Worm (Caenorhabditis elegans) whole organism, midembryonic: Measurements from ENCODE around the gene T26A8.4.
"Not testable (repeated sequence)": the region's sequence is repeated elsewhere in the genome, so short reads cannot be mapped to it uniquely, and the experiment has no call there.

ENCODE experiments used
- T22C8.4 ChIP-seq: fragments of 200-800 bp; sonication (Bioruptor generic); IDR thresholded peaks from 2 replicates; pipeline ENCODE4 v1.3.6; 2022; ENCODE audit warnings: missing genetic modification characterization, missing compliant biosample characterization
- cog-1 ChIP-seq: sonication (generic microtip); optimal IDR thresholded peaks from 2 replicates; lab custom pipeline; 2016; ENCODE audit warnings: missing genetic modification characterization, missing compliant biosample characterization
- flt-1 ChIP-seq: fragments of 200-800 bp; sonication (Bioruptor generic); IDR thresholded peaks from 2 replicates; pipeline ENCODE4 v1.3.6; 2022; ENCODE audit warnings: missing genetic modification characterization, missing compliant biosample characterization
- klf-2 ChIP-seq: fragments of 200-800 bp; sonication (Bioruptor generic); conservative IDR thresholded peaks from 2 replicates; pipeline ENCODE4 v1.3.6; 2022; ENCODE audit warnings: missing genetic modification reagents, missing genetic modification characterization, missing compliant biosample characterization
- med-1 ChIP-seq: sonication (generic microtip); optimal IDR thresholded peaks from 2 replicates; lab custom pipeline; 2017; ENCODE audit warnings: missing genetic modification characterization, mild to moderate bottlenecking, missing compliant biosample characterization, antibody characterized with exemption, missing genetic modification reagents; ENCODE audit not compliant: insufficient read depth
- ref-1 ChIP-seq: fragments of 200-800 bp; sonication (Bioruptor generic); conservative IDR thresholded peaks from 2 replicates; pipeline ENCODE4 v1.3.6; 2022; ENCODE audit warnings: missing genetic modification reagents, missing genetic modification characterization, missing compliant biosample characterization
- tab-1 ChIP-seq: fragments of 200-800 bp; sonication (Bioruptor generic); IDR thresholded peaks from 2 replicates; pipeline ENCODE4 v1.3.6; 2022; ENCODE audit warnings: missing genetic modification characterization, missing compliant biosample characterization
- ztf-23 ChIP-seq: fragments of 200-800 bp; sonication (Bioruptor generic); IDR thresholded peaks from 2 replicates; pipeline ENCODE4 v1.3.6; 2022; ENCODE audit warnings: missing genetic modification reagents, missing genetic modification characterization, missing compliant biosample characterization
- ztf-29 ChIP-seq: fragments of 200-800 bp; sonication (Bioruptor generic); IDR thresholded peaks from 2 replicates; pipeline ENCODE4 v1.3.6; 2022; ENCODE audit warnings: missing genetic modification reagents, missing genetic modification characterization, missing compliant biosample characterization

Gene T26A8.4

DNA sequence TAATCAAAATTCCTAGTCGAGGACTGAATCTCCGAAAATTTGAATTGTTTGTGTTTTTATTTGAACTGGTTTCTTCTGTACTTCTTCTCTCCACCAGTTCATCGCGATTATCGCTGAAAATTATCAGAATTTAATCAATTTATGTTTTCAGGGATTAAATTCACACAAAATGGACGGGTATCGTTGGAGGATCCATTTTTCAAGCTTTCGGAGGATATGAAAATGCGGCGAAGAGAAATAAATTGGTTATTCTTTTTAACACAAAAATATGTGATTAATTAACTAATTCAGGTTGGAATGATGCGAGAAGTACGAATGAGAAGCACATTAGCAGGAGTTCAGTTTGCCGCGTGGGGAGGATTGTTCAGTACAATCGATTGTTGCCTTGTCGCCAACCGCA is 36.3 kb downstream of the T26A8.4 start, which contains the start of gene timm-17B.2:
timm-17B.2 (plus strand) TSS at position 301 of the 400 bp plus-strand sequence.
- TF ChIP-seq T22C8.4 (GFP tag; lab: Robert Waterston, UW): no peak
- no peak for TF ChIP-seq tab-1 (GFP tag; lab: Robert Waterston, UW)
- no peak for TF ChIP-seq med-1 (GFP tag; lab: Kevin White, UChicago)
- no peak for TF ChIP-seq klf-2 (GFP tag; lab: Robert Waterston, UW)
- no peak for TF ChIP-seq flt-1 (GFP tag; lab: Robert Waterston, UW)
- TF ChIP-seq ztf-29 (GFP tag; lab: Robert Waterston, UW): no peak
- TF ChIP-seq ztf-23 (GFP tag; lab: Robert Waterston, UW): no peak
- TF ChIP-seq cog-1 (tag; lab: Kevin White, UChicago): no peak
- no peak for TF ChIP-seq ref-1 (GFP tag; lab: Robert Waterston, UW)

DNA sequence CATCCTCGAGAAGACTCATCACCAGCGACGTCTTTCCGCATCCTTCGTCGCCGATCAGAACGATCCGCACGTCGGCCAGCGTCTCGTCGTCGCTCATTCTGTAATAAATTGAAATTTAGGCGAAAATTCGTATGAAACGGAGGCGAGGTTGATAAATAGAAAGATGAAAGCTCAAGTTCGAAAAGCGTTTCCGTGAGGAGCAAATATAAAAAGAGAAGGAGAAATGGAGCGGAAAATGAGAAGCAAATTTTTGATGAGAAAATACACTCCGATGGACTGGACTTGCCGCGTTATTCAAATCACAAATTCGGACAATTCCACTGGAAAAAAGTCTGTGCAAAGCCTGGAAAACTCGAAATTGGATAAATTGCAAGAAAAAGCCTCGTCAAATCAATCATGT is 38.6 kb downstream of the T26A8.4 start, which contains the start of gene D2096.11:
D2096.11 (minus strand) TSS at position 101 of the 400 bp plus-strand sequence.
- no peak for TF ChIP-seq klf-2 (GFP tag; lab: Robert Waterston, UW)
- no peak for TF ChIP-seq ref-1 (GFP tag; lab: Robert Waterston, UW)
- TF ChIP-seq ztf-29 (GFP tag; lab: Robert Waterston, UW): no peak
- no peak for TF ChIP-seq ztf-23 (GFP tag; lab: Robert Waterston, UW)
- no peak for TF ChIP-seq tab-1 (GFP tag; lab: Robert Waterston, UW)
- no peak for TF ChIP-seq flt-1 (GFP tag; lab: Robert Waterston, UW)
- no peak for TF ChIP-seq cog-1 (tag; lab: Kevin White, UChicago)
- no peak for TF ChIP-seq T22C8.4 (GFP tag; lab: Robert Waterston, UW)

- not testable (repeated sequence) for TF ChIP-seq cog-1 (tag; lab: Kevin White, UChicago); flt-1 (GFP tag; lab: Robert Waterston, UW); med-1 (GFP tag; lab: Kevin White, UChicago)
Measured at ce11 chrIV:8389139-8389538, 43.6 kb downstream of the T26A8.4 start, which contains the start of gene D2096.10. TSS of gene D2096.10 (minus strand) at chrIV:8389239.

- TF ChIP-seq ztf-29 (GFP tag; lab: Robert Waterston, UW) (no peak), tab-1 (GFP tag; lab: Robert Waterston, UW) (no peak), ztf-23 (GFP tag; lab: Robert Waterston, UW) (no peak), klf-2 (GFP tag; lab: Robert Waterston, UW) (no peak), cog-1 (tag; lab: Kevin White, UChicago) (no peak), T22C8.4 (GFP tag; lab: Robert Waterston, UW) (no peak), flt-1 (GFP tag; lab: Robert Waterston, UW) (no peak), med-1 (GFP tag; lab: Kevin White, UChicago) (no peak)
Measured at ce11 chrIV:8385662-8386061, 47.0 kb downstream of the T26A8.4 start.

- no peak for TF ChIP-seq ref-1 (GFP tag; lab: Robert Waterston, UW)
Measured at ce11 chrIV:8384737-8385136, 48.0 kb downstream of the T26A8.4 start.

- TF ChIP-seq flt-1 (GFP tag; lab: Robert Waterston, UW): no peak
- no peak for TF ChIP-seq klf-2 (GFP tag; lab: Robert Waterston, UW)
- no peak for TF ChIP-seq T22C8.4 (GFP tag; lab: Robert Waterston, UW)
- no peak for TF ChIP-seq tab-1 (GFP tag; lab: Robert Waterston, UW)
- TF ChIP-seq ref-1 (GFP tag; lab: Robert Waterston, UW): no peak
- TF ChIP-seq cog-1 (tag; lab: Kevin White, UChicago): no peak
- no peak for TF ChIP-seq med-1 (GFP tag; lab: Kevin White, UChicago)
- TF ChIP-seq ztf-29 (GFP tag; lab: Robert Waterston, UW): no peak
- TF ChIP-seq ztf-23 (GFP tag; lab: Robert Waterston, UW): no peak
Measured at ce11 chrIV:8382695-8383094, 50.0 kb downstream of the T26A8.4 start, which contains the start of gene D2096.9. TSS of gene D2096.9 (minus strand) at chrIV:8382795.

DNA sequence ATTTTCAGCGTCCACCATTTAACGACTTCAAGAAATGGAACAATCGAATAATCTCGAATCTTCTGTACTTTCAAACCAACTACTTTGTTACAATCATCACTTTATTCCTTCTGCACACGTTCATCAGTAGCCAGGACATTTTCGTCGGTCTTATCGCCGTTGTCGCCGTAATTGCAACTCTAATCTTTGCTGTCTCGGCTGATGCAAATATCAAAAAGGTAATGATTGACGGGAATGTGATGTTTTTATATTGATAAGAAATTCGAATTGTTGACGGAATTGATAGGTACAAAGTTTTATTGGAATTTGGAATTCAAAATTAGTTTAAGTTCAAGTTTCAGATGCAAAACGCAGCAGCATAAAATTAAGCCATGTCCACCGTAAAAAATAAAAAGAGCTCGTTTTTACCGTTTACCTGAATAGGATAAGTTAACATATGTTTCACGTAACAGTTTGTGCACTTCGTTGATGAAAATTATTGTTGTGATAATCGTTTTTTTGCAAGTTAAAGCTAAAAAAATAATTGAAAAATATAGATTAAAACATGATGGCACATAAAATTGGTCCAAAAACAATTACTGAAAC is 52.3 kb downstream of the T26A8.4 start:
- TF ChIP-seq tab-1 (GFP tag; lab: Robert Waterston, UW) (no peak), cog-1 (tag; lab: Kevin White, UChicago) (no peak), ref-1 (GFP tag; lab: Robert Waterston, UW) (no peak), klf-2 (GFP tag; lab: Robert Waterston, UW) (no peak), med-1 (GFP tag; lab: Kevin White, UChicago) (no peak)

- TF ChIP-seq klf-2 (GFP tag; lab: Robert Waterston, UW) (no peak), flt-1 (GFP tag; lab: Robert Waterston, UW) (no peak)
Measured at ce11 chrIV:8379683-8380082, 53.0 kb downstream of the T26A8.4 start, which contains the start of gene praf-3. TSS of gene praf-3 (plus strand) at chrIV:8379983.

- peak; percentile 36 for TF ChIP-seq cog-1 (tag; lab: Kevin White, UChicago)
- TF ChIP-seq ref-1 (GFP tag; lab: Robert Waterston, UW): no peak
- no peak for TF ChIP-seq med-1 (GFP tag; lab: Kevin White, UChicago)
- TF ChIP-seq T22C8.4 (GFP tag; lab: Robert Waterston, UW): no peak
- TF ChIP-seq flt-1 (GFP tag; lab: Robert Waterston, UW): no peak
- no peak for TF ChIP-seq ztf-23 (GFP tag; lab: Robert Waterston, UW)
Measured at ce11 chrIV:8379278-8379677, 53.4 kb downstream of the T26A8.4 start, which contains the start of gene nap-1. TSS of gene nap-1 (minus strand) at chrIV:8379319.
